Worm (Caenorhabditis elegans): Measurements from ENCODE around the gene Y52E8A.1.

DNA sequence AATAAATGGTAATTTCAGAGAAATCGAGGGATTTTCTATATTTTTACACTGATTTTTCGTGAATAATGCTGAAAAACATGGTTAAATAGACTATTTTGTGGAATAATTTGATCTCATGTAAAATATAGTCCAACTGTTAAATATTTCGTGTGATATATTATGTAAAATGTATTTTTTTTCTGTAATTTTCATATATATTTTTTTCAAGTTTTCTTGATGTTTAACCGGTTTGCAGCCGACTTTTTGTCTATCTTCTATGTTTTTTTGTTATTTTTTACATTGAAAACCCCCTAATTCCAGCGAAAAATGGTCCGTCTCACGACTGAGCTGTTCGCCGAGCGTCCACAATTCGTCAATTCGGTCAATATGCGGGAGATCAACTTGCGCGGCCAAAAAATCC lies 2.2 kb downstream of the Y52E8A.1 start, which contains the start of gene mog-2:
- TF ChIP-seq dao-5 (tag; optimal IDR thresholded peaks at IDR 0.05) (no peak), him-1 (tag; optimal IDR thresholded peaks at IDR 0.05) (no peak), W03F9.2 (tag; optimal IDR thresholded peaks at IDR 0.05) (no peak)
